Fruit fly (Drosophila melanogaster) whole organism, adult: ENCODE results near the gene CG32264.

ENCODE experiments used
- CG1620 ChIP-seq: fragments of 200-800 bp; sonication (Bioruptor generic); optimal IDR thresholded peaks from 2 replicates; lab custom pipeline; 2016; ENCODE audit warnings: missing biosample characterization, missing genetic modification characterization
- CG7045 ChIP-seq: fragments of 200-800 bp; sonication (Bioruptor generic); optimal IDR thresholded peaks from 2 replicates; lab custom pipeline; 2017; ENCODE audit warnings: missing biosample characterization, mild to moderate bottlenecking, missing genetic modification characterization
- Clk ChIP-seq: fragments of 200-800 bp; sonication (Bioruptor generic); optimal IDR thresholded peaks from 2 replicates; lab custom pipeline; 2017; ENCODE audit warnings: missing biosample characterization, missing genetic modification characterization
- kay ChIP-seq: fragments of 200-800 bp; sonication (Bioruptor generic); peaks from one replicate; lab custom pipeline; 2016; ENCODE audit warnings: missing biosample characterization, missing genetic modification characterization, borderline replicate concordance
- ovo ChIP-seq: fragments of 200-800 bp; sonication (Bioruptor generic); optimal IDR thresholded peaks from 2 replicates; lab custom pipeline; 2016; ENCODE audit warnings: missing biosample characterization, missing genetic modification characterization

- no peak for TF ChIP-seq CG1620 (GFP tag; lab: Kevin White, UChicago)
- TF ChIP-seq ovo = no peak
- TF ChIP-seq Clk (GFP tag; lab: Kevin White, UChicago) = no peak
- TF ChIP-seq CG7045 = no peak
- TF ChIP-seq kay (GFP tag; lab: Kevin White, UChicago) = no peak
Observed at dm6 chr3L:3713725-3714124, 92.5 kb downstream of the CG32264 start, which contains the start of gene CG43089.
